Fruit fly (Drosophila melanogaster) Kc167 (cell line): ENCODE results near the gene CG4404.

Source experiments
- Myc ChIP-seq: fragments of >200 bp; optimal IDR thresholded peaks from 2 replicates; lab custom pipeline; 2017; ENCODE audit warnings: missing external identifiers
- Sin3A ChIP-seq: fragments of >200 bp; optimal IDR thresholded peaks from 2 replicates; lab custom pipeline; 2018; ENCODE audit warnings: missing external identifiers
- h ChIP-seq: fragments of >200 bp; optimal IDR thresholded peaks from 3 replicates; lab custom pipeline; 2018; ENCODE audit warnings: missing external identifiers
- insv ChIP-seq: fragments of >200 bp; optimal IDR thresholded peaks from 3 replicates; lab custom pipeline; 2018; ENCODE audit warnings: missing external identifiers
- psq ChIP-seq: fragments of >200 bp; optimal IDR thresholded peaks from 2 replicates; lab custom pipeline; 2017; ENCODE audit warnings: missing external identifiers
- ttk ChIP-seq: sonication (Bioruptor generic); optimal IDR thresholded peaks from 2 replicates; lab custom pipeline; 2017; ENCODE audit warnings: missing external identifiers

DNA sequence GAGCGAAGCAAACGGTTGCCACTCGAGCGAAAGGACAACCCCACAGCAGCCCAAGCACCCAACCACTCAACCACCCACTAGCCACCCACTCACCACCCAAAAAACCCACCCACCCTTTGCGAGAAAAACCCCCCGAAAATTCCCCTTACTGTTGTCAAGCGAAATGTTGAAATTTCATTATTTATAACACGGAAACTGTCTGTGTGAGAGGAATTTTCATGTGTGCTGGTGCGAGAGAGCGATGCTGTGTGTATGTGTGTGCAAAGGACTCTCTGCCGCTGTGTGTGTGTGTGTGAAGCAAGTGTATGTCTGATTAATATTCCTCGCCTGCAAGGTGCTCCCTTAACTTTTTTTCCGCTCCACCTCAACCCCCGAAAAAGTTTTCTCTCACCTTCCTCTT is 24.0 kb upstream of the CG4404 start:
- TF ChIP-seq ttk (lab: Kevin White, UChicago): no peak
- TF ChIP-seq Myc (lab: Kevin White, UChicago): no peak
- TF ChIP-seq psq (lab: Kevin White, UChicago): no peak
- TF ChIP-seq insv: no peak
- no peak for TF ChIP-seq h (lab: Kevin White, UChicago)
- TF ChIP-seq Sin3A (lab: Kevin White, UChicago): no peak
